Worm (Caenorhabditis elegans) whole organism, L4 larva: Measurements from ENCODE around the gene grl-6.

ENCODE experiments used
- aha-1 ChIP-seq: fragments of 150-350 bp; peaks from one replicate; lab custom pipeline; 2014; ENCODE audit warnings: missing biosample characterization, missing genetic modification characterization
- ama-1 ChIP-seq: fragments of 150-350 bp; optimal IDR thresholded peaks from 2 replicates; lab custom pipeline; 2014; ENCODE audit warnings: inconsistent platforms, mixed read lengths
- ceh-82 ChIP-seq: sonication (generic microtip); optimal IDR thresholded peaks from 2 replicates; lab custom pipeline; 2017; ENCODE audit warnings: missing biosample characterization, missing genetic modification characterization
- dmd-6 ChIP-seq: fragments of 200-800 bp; sonication (Bioruptor generic); IDR thresholded peaks from 2 replicates; pipeline ENCODE4 v1.3.6; 2022; ENCODE audit warnings: missing genetic modification reagents, missing genetic modification characterization, missing compliant biosample characterization
- egl-27 ChIP-seq: sonication (generic microtip); optimal IDR thresholded peaks from 3 replicates; lab custom pipeline; 2017; ENCODE audit warnings: missing biosample characterization, missing genetic modification reagents, missing genetic modification characterization
- nhr-11 ChIP-seq: fragments of 150-350 bp; optimal IDR thresholded peaks from 2 replicates; lab custom pipeline; 2014; ENCODE audit warnings: missing biosample characterization, missing genetic modification characterization
- unc-39 ChIP-seq: sonication (generic microtip); optimal IDR thresholded peaks from 2 replicates; lab custom pipeline; 2017; ENCODE audit warnings: missing biosample characterization, missing genetic modification characterization

ce11 chrX:6405905-6406304 is 44.8 kb downstream of the grl-6 start:
- no peak for TF ChIP-seq egl-27 (tag; lab: Kevin White, UChicago)
- no peak for TF ChIP-seq ceh-82 (tag; lab: Kevin White, UChicago)
- no peak for TF ChIP-seq ama-1
- TF ChIP-seq dmd-6: no peak
- peak; percentile 91 for TF ChIP-seq aha-1 (tag; lab: Kevin White, UChicago)
- TF ChIP-seq unc-39: no peak
- TF ChIP-seq nhr-11 (tag; lab: Kevin White, UChicago): no peak
